Fruit fly (Drosophila melanogaster): Measurements from ENCODE around the gene CG14022.

Gene CG14022

DNA sequence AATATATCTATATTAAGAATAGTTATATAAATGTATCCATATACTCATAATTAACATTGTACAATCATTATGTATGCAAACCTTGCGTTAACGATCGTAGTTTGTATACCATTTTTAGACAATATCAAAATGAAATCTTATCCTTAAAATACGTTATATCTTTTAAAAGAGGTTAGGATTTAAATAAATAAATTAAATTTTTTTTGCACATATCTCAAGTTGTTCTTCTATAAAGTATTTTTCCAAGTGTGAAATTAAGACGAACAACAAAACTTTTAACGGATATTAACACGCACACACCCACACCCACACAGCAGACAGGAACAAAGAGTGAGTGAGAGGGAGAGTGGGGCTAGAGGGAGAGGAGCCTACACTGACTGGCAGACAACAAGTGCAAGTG, 38.8 kb downstream of the CG14022 start (continued):
- TF ChIP-seq CG6792 (GFP tag; optimal IDR thresholded peaks at IDR 0.05) (peak; percentile 60), ss (GFP tag; optimal IDR thresholded peaks at IDR 0.05) (peak; percentile 80 to 84), CG32006 (GFP tag; optimal IDR thresholded peaks at IDR 0.05) (peak; percentile 51), CG16779 (tag; optimal IDR thresholded peaks at IDR 0.05) (no peak), dsx (GFP tag; optimal IDR thresholded peaks at IDR 0.05; ENCODE audit: poor library complexity, severe bottlenecking) (peak; percentile 82), CG11902 (GFP tag; optimal IDR thresholded peaks at IDR 0.05) (peak; percentile 35), Hr39 (GFP tag; optimal IDR thresholded peaks at IDR 0.05) (peak; percentile 21), svp (GFP tag) (peak; percentile 65), Eip78C (GFP tag) (peak; percentile 92), CG31627 (GFP tag; optimal IDR thresholded peaks at IDR 0.05) (peak; percentile 3), Blimp-1 (GFP tag; optimal IDR thresholded peaks at IDR 0.05) (no peak), Sox14 (GFP tag; optimal IDR thresholded peaks at IDR 0.05) (peak; percentile 52), CG8319 (GFP tag; optimal IDR thresholded peaks at IDR 0.05) (peak; percentile 13), Hr38 (GFP tag; optimal IDR thresholded peaks at IDR 0.05) (no peak), Eip75B (GFP tag; optimal IDR thresholded peaks at IDR 0.05) (peak; percentile 54), Eip93F (GFP tag; optimal IDR thresholded peaks at IDR 0.05) (no peak), Lpt (GFP tag; optimal IDR thresholded peaks at IDR 0.05) (no peak)

DNA sequence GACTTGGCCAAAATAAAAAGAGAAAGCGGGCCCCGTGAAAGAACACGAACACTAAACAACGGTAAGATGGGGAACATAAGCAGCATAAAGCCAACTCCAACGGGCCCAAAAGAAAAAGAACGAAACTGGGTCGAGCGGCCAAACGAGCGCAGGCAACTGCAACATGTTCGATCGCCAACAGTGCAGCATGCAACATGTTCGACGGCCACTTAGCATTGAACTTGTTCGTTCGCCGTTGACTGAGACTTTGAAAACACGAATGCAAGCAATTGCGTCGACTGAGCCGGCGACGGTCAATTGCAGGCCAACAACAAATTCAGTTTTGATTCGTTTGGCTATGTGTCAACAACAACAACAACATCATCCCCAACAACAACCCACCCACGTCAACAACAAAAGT, 40.0 kb downstream of the CG14022 start, which contains the start of gene vri:
TSS of gene vri (plus strand) at position 224 of the 400 bp plus-strand sequence.
- TF ChIP-seq dac (GFP tag; optimal IDR thresholded peaks at IDR 0.05), result no peak
- no peak for TF ChIP-seq CG8119 (GFP tag; IDR thresholded peaks at IDR 0.05)
- TF ChIP-seq Hr39 (GFP tag; optimal IDR thresholded peaks at IDR 0.05), result no peak
- TF ChIP-seq CG6808 (GFP tag; optimal IDR thresholded peaks at IDR 0.05), result no peak
- no peak for TF ChIP-seq vri (GFP tag; optimal IDR thresholded peaks at IDR 0.05)
- TF ChIP-seq CG3032 (tag; optimal IDR thresholded peaks at IDR 0.05), result no peak
- TF ChIP-seq pdm3 (GFP tag; optimal IDR thresholded peaks at IDR 0.05), result no peak
- no peak for TF ChIP-seq Lpt (GFP tag; optimal IDR thresholded peaks at IDR 0.05)
- TF ChIP-seq CG6163 (GFP tag; IDR thresholded peaks at IDR 0.05), result no peak
- no peak for TF ChIP-seq topi (GFP tag; optimal IDR thresholded peaks at IDR 0.05)
- TF ChIP-seq esn (GFP tag; optimal IDR thresholded peaks at IDR 0.05), result no peak
- TF ChIP-seq CG11762 (GFP tag; optimal IDR thresholded peaks at IDR 0.05; ENCODE audit: insufficient read depth), result no peak
- no peak for TF ChIP-seq CG3919 (GFP tag; optimal IDR thresholded peaks at IDR 0.05)
- no peak for TF ChIP-seq CG6792 (GFP tag; optimal IDR thresholded peaks at IDR 0.05)

DNA sequence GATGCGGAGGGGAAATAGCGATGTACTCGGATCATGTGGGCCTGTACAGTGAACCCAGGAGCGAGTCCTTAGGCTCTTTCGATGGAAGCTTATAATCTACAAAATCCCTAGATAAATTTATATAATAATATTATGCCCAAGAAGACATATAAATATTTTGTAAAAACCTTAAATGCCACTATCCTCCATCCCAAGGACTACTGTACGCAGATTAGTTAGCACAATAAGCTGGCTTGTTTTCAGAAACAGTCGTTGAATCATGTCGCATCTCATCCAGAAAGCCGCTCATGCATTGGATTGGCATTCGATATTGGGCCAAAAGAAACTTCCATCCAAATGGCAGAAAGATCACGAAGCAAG, 40.4 kb downstream of the CG14022 start:
- TF ChIP-seq fkh (GFP tag; optimal IDR thresholded peaks at IDR 0.05) (no peak), Eip93F (GFP tag; optimal IDR thresholded peaks at IDR 0.05) (no peak), CG10631 (GFP tag; optimal IDR thresholded peaks at IDR 0.05) (peak; percentile 82), Eip75B (GFP tag; optimal IDR thresholded peaks at IDR 0.05) (peak; percentile 57), CG32006 (GFP tag; optimal IDR thresholded peaks at IDR 0.05) (no peak), CG31627 (GFP tag; optimal IDR thresholded peaks at IDR 0.05) (no peak), Sox14 (GFP tag; optimal IDR thresholded peaks at IDR 0.05) (no peak), fd59A (GFP tag; optimal IDR thresholded peaks at IDR 0.05) (peak; percentile 84), CG6854 (GFP tag; optimal IDR thresholded peaks at IDR 0.05) (no peak), CG3032 (tag; optimal IDR thresholded peaks at IDR 0.05) (peak; percentile 75), Hr4 (GFP tag; optimal IDR thresholded peaks at IDR 0.05) (no peak), CG16779 (tag; optimal IDR thresholded peaks at IDR 0.05) (no peak), CG8319 (GFP tag; optimal IDR thresholded peaks at IDR 0.05) (peak; percentile 44), Hr38 (GFP tag; optimal IDR thresholded peaks at IDR 0.05) (no peak), CG8119 (GFP tag; IDR thresholded peaks at IDR 0.05) (peak; percentile 32; the same call in 1 of the 3 replicates), topi (GFP tag; optimal IDR thresholded peaks at IDR 0.05) (peak; percentile 4), CG9139 (GFP tag; optimal IDR thresholded peaks at IDR 0.05) (peak; percentile 48), CG6163 (GFP tag; IDR thresholded peaks at IDR 0.05) (peak; percentile 85), eg (GFP tag; IDR thresholded peaks at IDR 0.05) (no peak), svp (GFP tag) (peak; percentile 55), OdsH (GFP tag; optimal IDR thresholded peaks at IDR 0.05) (peak; percentile 72), achi (GFP tag; optimal IDR thresholded peaks at IDR 0.05) (peak; percentile 37), ss (GFP tag; optimal IDR thresholded peaks at IDR 0.05) (peak; percentile 28 to 60), CG1621 (tag; optimal IDR thresholded peaks at IDR 0.05) (peak; percentile 74), Blimp-1 (GFP tag; optimal IDR thresholded peaks at IDR 0.05) (no peak), Smox (GFP tag; optimal IDR thresholded peaks at IDR 0.05) (no peak), Sox15 (GFP tag; optimal IDR thresholded peaks at IDR 0.05) (peak; percentile 6), Ets21C (GFP tag; optimal IDR thresholded peaks at IDR 0.05) (no peak), pdm3 (GFP tag; optimal IDR thresholded peaks at IDR 0.05) (peak; percentile 58), CG6808 (GFP tag; optimal IDR thresholded peaks at IDR 0.05) (peak; percentile 80), CG4318 (GFP tag; optimal IDR thresholded peaks at IDR 0.05) (no peak), CG6276 (GFP tag; optimal IDR thresholded peaks at IDR 0.05) (no peak), Ets96B (tag; optimal IDR thresholded peaks at IDR 0.05) (peak; percentile 76), dsx (GFP tag; optimal IDR thresholded peaks at IDR 0.05; ENCODE audit: poor library complexity, severe bottlenecking) (peak; percentile 64), CG15336 (GFP tag; IDR thresholded peaks at IDR 0.05) (no peak)
